Worm (Caenorhabditis elegans) whole organism, young adult: Measurements from ENCODE around the gene srx-137.

Experiments used
- F57C9.4 ChIP-seq: sonication (generic microtip); optimal IDR thresholded peaks from 2 replicates; lab custom pipeline; 2017; ENCODE audit warnings: mild to moderate bottlenecking, missing genetic modification characterization, missing compliant biosample characterization
- ekl-4 ChIP-seq: fragments of 200-800 bp; sonication (Bioruptor generic); IDR thresholded peaks from 2 replicates; pipeline ENCODE4 v1.3.6; 2022; ENCODE audit warnings: missing genetic modification reagents, missing genetic modification characterization, missing compliant biosample characterization
- unc-130 ChIP-seq: sonication (generic microtip); optimal IDR thresholded peaks from 2 replicates; lab custom pipeline; 2016; ENCODE audit warnings: missing genetic modification reagents, missing genetic modification characterization, missing compliant biosample characterization
- unc-62 ChIP-seq: fragments of 150-350 bp; optimal IDR thresholded peaks from 2 replicates; lab custom pipeline; 2014; ENCODE audit warnings: missing biosample characterization, missing genetic modification reagents, missing genetic modification characterization

DNA sequence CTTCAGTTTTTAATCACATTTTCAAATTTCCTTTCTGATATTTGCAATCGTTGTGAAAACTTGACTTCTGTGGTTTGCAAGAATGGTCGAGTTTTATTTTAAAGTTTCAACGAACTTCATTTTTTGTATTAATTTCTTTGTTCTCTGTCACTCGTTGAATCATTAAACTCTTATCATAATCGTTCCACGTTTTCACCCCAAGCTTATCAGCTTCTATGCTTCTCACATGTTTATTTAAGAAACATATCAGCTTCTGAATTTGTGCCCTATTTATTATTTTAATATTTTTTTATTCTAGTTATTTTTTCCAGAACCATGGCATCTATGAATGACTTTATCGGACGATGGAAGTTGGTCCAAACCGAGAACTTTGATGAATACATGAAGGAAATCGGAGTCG lies 16.6 kb downstream of the srx-137 start, which contains the start of gene lbp-7:
- no peak for TF ChIP-seq ekl-4 (GFP tag; lab: Robert Waterston, UW)
- TF ChIP-seq unc-62: no peak
- TF ChIP-seq F57C9.4: no peak
- no peak for TF ChIP-seq unc-130
